Worm (Caenorhabditis elegans) whole organism, late embryonic: ENCODE data around the gene npp-16.

Source experiments
- K09A11.1 ChIP-seq: sonication (generic microtip); optimal IDR thresholded peaks from 2 replicates; lab custom pipeline; 2017; ENCODE audit warnings: antibody characterized with exemption, mild to moderate bottlenecking, missing genetic modification characterization, missing compliant biosample characterization; ENCODE audit not compliant: insufficient read depth
- ahr-1 ChIP-seq: sonication (generic microtip); optimal IDR thresholded peaks from 2 replicates; lab custom pipeline; 2016; ENCODE audit warnings: missing genetic modification characterization, missing compliant biosample characterization
- ama-1 ChIP-seq: fragments of 150-350 bp; optimal IDR thresholded peaks from 2 replicates; lab custom pipeline; 2014
- ceh-2 ChIP-seq: sonication (generic microtip); optimal IDR thresholded peaks from 2 replicates; lab custom pipeline; 2016; ENCODE audit warnings: missing genotype, missing genetic modification characterization, missing compliant biosample characterization
- ceh-45 ChIP-seq: fragments of 200-800 bp; sonication (Bioruptor generic); IDR thresholded peaks from 2 replicates; pipeline ENCODE4 v1.3.6; 2022; ENCODE audit warnings: missing genetic modification reagents, missing genetic modification characterization, missing compliant biosample characterization
- dmd-4 ChIP-seq: sonication (generic microtip); optimal IDR thresholded peaks from 2 replicates; lab custom pipeline; 2016; ENCODE audit warnings: borderline replicate concordance, missing genetic modification characterization, missing compliant biosample characterization
- dve-1 ChIP-seq: sonication (generic microtip); optimal IDR thresholded peaks from 2 replicates; lab custom pipeline; 2017; ENCODE audit warnings: antibody characterized with exemption, mild to moderate bottlenecking, missing genetic modification characterization, missing compliant biosample characterization
- elt-2 ChIP-seq: sonication (generic microtip); optimal IDR thresholded peaks from 2 replicates; lab custom pipeline; 2016; ENCODE audit warnings: missing genetic modification reagents, missing genetic modification characterization, missing compliant biosample characterization
- elt-4 ChIP-seq: sonication (generic microtip); optimal IDR thresholded peaks from 2 replicates; lab custom pipeline; 2016; ENCODE audit warnings: missing genetic modification characterization, missing compliant biosample characterization
- ets-4 ChIP-seq: sonication (generic microtip); optimal IDR thresholded peaks from 2 replicates; lab custom pipeline; 2016; ENCODE audit warnings: missing genetic modification characterization, missing compliant biosample characterization
- eyg-1 ChIP-seq: sonication (generic microtip); optimal IDR thresholded peaks from 2 replicates; lab custom pipeline; 2016; ENCODE audit warnings: missing genotype, missing genetic modification characterization, missing compliant biosample characterization
- fkh-6 ChIP-seq: sonication (generic microtip); optimal IDR thresholded peaks from 2 replicates; lab custom pipeline; 2016; ENCODE audit warnings: missing genetic modification characterization, missing compliant biosample characterization
- gmeb-2 ChIP-seq: sonication (generic microtip); optimal IDR thresholded peaks from 2 replicates; lab custom pipeline; 2016; ENCODE audit warnings: missing genetic modification characterization, inconsistent platforms, missing compliant biosample characterization
- mec-3 ChIP-seq: sonication (generic microtip); optimal IDR thresholded peaks from 2 replicates; lab custom pipeline; 2016; ENCODE audit warnings: borderline replicate concordance, missing genetic modification characterization, missing compliant biosample characterization
- nfya-1 ChIP-seq: sonication (generic microtip); optimal IDR thresholded peaks from 2 replicates; lab custom pipeline; 2017; ENCODE audit warnings: missing genetic modification characterization, mild to moderate bottlenecking, missing compliant biosample characterization, antibody characterized with exemption, moderate library complexity
- nhr-11 ChIP-seq: fragments of 150-350 bp; optimal IDR thresholded peaks from 2 replicates; lab custom pipeline; 2014; ENCODE audit warnings: missing biosample characterization, missing genetic modification characterization
- pag-3 ChIP-seq: sonication (generic microtip); optimal IDR thresholded peaks from 2 replicates; lab custom pipeline; 2016; ENCODE audit warnings: missing compliant biosample characterization, missing genetic modification characterization, borderline replicate concordance
- pros-1 ChIP-seq: fragments of 150-350 bp; optimal IDR thresholded peaks from 2 replicates; lab custom pipeline; 2014; ENCODE audit warnings: missing biosample characterization, missing genetic modification reagents, missing genetic modification characterization
- ref-2 ChIP-seq: sonication (generic microtip); optimal IDR thresholded peaks from 2 replicates; lab custom pipeline; 2016; ENCODE audit warnings: missing genetic modification characterization, missing compliant biosample characterization
- sdc-2 ChIP-seq: sonication (generic microtip); optimal IDR thresholded peaks from 2 replicates; lab custom pipeline; 2016; ENCODE audit warnings: missing genotype, missing genetic modification characterization, missing compliant biosample characterization
- sox-2 ChIP-seq: fragments of 200-800 bp; sonication (Bioruptor generic); IDR thresholded peaks from 2 replicates; pipeline ENCODE4 v1.3.6; 2022; ENCODE audit warnings: missing genetic modification reagents, missing genetic modification characterization, missing compliant biosample characterization
- tbx-7 ChIP-seq: sonication (generic microtip); optimal IDR thresholded peaks from 2 replicates; lab custom pipeline; 2016; ENCODE audit warnings: missing genotype, missing genetic modification characterization, missing compliant biosample characterization
- unc-3 ChIP-seq, 2 experiments: fragments of 200-800 bp in 1 of 2; sonication (Bioruptor generic) in 1 of 2; sonication (generic microtip) in 1 of 2; conservative IDR thresholded peaks in 1 of 2; optimal IDR thresholded peaks in 1 of 2; 2 replicates each; pipeline versions ENCODE4 v1.3.6 to Lab custom; 2016 to 2022; ENCODE audit warnings: missing compliant biosample characterization in 2 of 2, missing genetic modification characterization in 2 of 2, missing genetic modification reagents in 1 of 2
- unc-55 ChIP-seq: sonication (generic microtip); optimal IDR thresholded peaks from 2 replicates; lab custom pipeline; 2017; ENCODE audit warnings: missing biosample characterization, missing genetic modification reagents, missing genetic modification characterization
- zip-5 ChIP-seq: sonication (generic microtip); optimal IDR thresholded peaks from 2 replicates; lab custom pipeline; 2016; ENCODE audit warnings: missing genetic modification characterization, missing compliant biosample characterization
- ztf-16 ChIP-seq: sonication (generic microtip); optimal IDR thresholded peaks from 2 replicates; lab custom pipeline; 2017; ENCODE audit warnings: missing genetic modification characterization, missing compliant biosample characterization

The npp-16 gene

DNA sequence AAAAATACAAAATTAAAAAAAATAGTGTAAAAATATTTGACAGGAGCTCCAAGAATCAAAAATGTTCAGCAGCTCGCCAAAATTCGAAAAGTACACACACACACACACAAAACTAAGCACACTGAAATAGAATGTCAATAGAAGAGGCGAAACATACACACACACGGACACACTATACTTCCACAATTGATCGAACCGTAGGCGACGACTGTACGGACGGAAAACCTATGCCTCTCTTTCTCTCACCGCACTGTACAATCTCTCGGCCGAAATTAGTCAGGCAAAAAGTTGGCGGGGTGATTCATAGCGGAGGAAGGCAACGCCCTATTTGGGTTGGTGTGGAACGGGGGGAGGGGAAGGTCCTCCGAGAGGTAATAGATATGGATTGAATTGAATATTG lies 31.8 kb downstream of the npp-16 start:
- TF ChIP-seq unc-3 (GFP tag; conservative IDR thresholded peaks at IDR 0.05; lab: Robert Waterston, UW), result no peak
- TF ChIP-seq unc-3 (tag; optimal IDR thresholded peaks at IDR 0.05; lab: Kevin White, UChicago), result no peak
- TF ChIP-seq ets-4, result peak; percentile 20
- TF ChIP-seq, all 69 proteins: peak for 1

DNA sequence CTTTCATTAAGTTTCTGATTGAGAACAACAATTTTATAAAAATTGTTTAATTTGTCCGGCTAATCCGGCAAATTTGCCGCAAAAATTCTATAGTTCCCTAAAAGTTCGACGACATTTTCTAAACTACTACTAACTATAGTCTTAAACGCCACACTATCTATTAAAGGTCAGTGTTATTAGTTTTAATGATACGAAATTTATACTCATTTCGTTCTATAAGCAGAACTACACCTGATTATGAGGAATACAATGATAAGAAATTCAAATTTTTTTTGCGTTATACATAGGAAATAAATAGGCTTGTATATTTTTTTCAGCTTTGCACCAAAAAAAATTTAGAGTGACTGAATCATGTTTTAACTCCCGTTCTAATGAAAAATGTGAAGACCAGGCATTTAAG lies 32.7 kb downstream of the npp-16 start:
- no peak for TF ChIP-seq mec-3 (tag; lab: Kevin White, UChicago)
- TF ChIP-seq pag-3 (tag; lab: Kevin White, UChicago), result no peak
- no peak for TF ChIP-seq ceh-2 (tag; lab: Kevin White, UChicago)
- no peak for TF ChIP-seq ref-2
- no peak for TF ChIP-seq fkh-6 (tag; lab: Kevin White, UChicago)

- TF ChIP-seq ahr-1, result no peak
- TF ChIP-seq dve-1, result no peak
- no peak for TF ChIP-seq unc-55 (GFP tag; lab: Kevin White, UChicago)
- TF ChIP-seq sox-2 (GFP tag; lab: Robert Waterston, UW), result no peak
- no peak for TF ChIP-seq pros-1 (tag; lab: Kevin White, UChicago)
- no peak for TF ChIP-seq eyg-1 (tag; lab: Kevin White, UChicago)
- TF ChIP-seq gmeb-2, result no peak
Observed at ce11 chrIII:11949276-11949879, 33.6 kb downstream of the npp-16 start.

DNA sequence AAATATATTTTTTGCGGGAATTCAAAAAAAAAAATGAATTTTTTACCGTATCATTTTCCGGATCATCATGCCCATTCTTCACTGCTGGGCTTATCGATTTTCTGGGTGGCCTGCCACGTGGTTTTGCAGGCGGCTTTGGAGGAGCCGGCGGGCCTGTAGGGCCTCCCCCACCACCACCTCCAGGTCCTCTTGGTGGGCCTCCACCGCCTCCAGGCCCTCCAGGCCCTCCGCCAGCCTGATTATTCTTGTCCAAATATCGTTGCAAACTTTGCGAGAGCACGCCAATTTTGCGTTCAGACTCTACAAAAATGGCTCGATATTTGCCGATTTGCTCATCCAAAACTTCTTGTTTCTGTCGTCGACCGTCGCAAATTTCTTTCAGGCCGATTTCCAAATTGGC lies 35.4 kb downstream of the npp-16 start:
- no peak for TF ChIP-seq elt-4 (tag; lab: Kevin White, UChicago)
- no peak for TF ChIP-seq nhr-11
- no peak for TF ChIP-seq elt-2
- TF ChIP-seq tbx-7 (tag; lab: Kevin White, UChicago), result no peak
- TF ChIP-seq zip-5 (tag; lab: Kevin White, UChicago), result no peak
- no peak for TF ChIP-seq sdc-2 (tag; lab: Kevin White, UChicago)
- TF ChIP-seq ceh-45 (GFP tag; lab: Robert Waterston, UW), result no peak

- TF ChIP-seq nfya-1 (tag; lab: Kevin White, UChicago) (peak; percentile 80), tbx-7 (tag; lab: Kevin White, UChicago) (no peak), nhr-11 (no peak)
Observed at ce11 chrIII:11954150-11954549, 38.4 kb downstream of the npp-16 start.

ce11 chrIII:11960080-11960479 lies 44.4 kb downstream of the npp-16 start, which contains the start of gene top-3:
top-3 (minus strand) TSS chrIII:11960180.
- TF ChIP-seq dmd-4 (tag; lab: Kevin White, UChicago) (no peak), K09A11.1 (no peak), pag-3 (tag; lab: Kevin White, UChicago) (no peak), ztf-16 (no peak), ama-1 (no peak)
